Worm (Caenorhabditis elegans) whole organism, dauer: ENCODE results near the gene T04G9.6.

Experiments
- unc-62 ChIP-seq: sonication (generic microtip); optimal IDR thresholded peaks from 2 replicates; lab custom pipeline; 2017; ENCODE audit warnings: missing biosample characterization, missing genetic modification reagents, missing genetic modification characterization

T04G9.6 gene

DNA sequence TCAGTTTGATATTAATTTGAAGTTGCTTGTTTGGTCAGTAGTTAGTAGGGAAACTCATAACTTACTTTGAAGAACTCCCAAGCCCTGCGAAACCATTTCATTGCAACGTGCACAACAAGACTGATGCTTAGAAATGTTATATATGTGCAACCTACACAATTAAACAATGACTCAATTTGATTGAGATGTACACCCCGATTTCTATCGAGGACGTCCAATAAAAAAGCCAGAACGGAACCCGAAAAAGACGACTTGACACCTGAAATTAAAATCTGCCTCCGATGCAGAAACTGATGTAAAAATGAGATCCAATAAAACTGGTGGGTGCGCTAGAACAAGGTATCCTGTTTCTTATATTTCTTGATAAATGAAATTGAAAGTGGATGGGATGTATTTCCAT lies at the start of gene T04G9.6:
Gene T04G9.6 (minus strand): TSS at position 101 of the 400 bp plus-strand sequence.
- no peak for TF ChIP-seq unc-62

DNA sequence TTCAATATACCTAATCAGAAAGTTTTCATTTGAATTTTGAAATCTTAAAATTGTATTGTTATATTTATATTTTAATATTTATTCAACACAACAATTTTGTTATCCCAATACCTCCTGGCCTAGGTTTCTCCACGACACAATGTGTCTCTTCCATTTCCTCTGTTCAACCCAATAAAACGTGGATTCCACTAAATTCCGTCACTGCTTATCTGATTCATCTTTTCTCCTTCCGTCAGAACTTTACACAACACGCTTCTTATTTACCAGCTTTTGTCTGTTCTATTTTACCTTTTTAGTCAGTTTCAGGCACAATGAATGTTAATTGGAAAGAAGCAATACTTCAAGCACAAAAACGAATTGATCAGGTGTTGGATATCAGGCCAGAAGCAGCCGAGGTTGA lies 49.7 kb upstream of the T04G9.6 start, which contains the start of gene F39H12.1:
Gene F39H12.1 (plus strand): TSS at position 301 of the 400 bp plus-strand sequence.
- TF ChIP-seq unc-62: no peak

DNA sequence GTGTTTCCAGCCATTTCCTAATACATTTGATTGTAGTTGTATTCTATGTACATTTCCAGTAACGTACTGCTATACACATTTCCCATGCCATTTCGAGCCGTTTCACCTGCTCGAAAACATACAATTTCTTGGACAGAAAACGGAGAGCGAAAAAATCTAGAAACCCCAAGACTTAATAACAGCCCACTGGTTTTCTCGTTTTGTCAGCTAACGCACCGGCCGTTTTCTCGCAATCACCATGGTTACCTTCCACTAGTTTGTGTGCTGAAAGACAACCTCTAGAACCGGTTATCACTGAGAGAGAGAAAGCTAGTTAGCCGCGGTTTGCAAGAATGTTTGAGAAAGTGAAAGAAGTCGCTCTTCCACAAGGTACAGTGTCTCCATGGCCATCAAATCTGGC lies 45.4 kb upstream of the T04G9.6 start:
- TF ChIP-seq unc-62: no peak

- TF ChIP-seq unc-62: no peak
These were observed 43.9 kb upstream of the T04G9.6 start, which contains the start of gene wdr-54 for ce11 chrX:828603-829002. wdr-54 (plus strand) TSS chrX:828903.

- TF ChIP-seq unc-62: no peak
These were observed 42.7 kb upstream of the T04G9.6 start for ce11 chrX:827502-827901.

DNA sequence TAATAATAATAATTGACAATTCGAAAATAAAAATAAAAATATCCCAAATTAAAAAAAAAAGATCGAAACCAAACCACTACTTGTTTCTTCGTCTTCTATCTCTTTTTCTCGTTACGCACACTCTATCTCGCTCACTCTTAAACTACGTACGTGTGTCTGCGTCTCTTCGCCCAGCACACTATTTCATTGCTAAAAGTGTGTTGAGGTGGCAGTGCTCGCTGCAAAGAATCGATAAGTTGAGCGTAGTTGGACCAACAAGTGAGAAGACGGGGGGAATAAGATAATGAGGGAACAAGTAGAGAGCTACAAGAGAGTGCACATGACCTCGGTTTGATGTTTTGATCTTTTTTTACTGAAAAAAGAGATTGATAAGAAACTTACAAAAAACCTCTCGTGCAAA lies 41.2 kb upstream of the T04G9.6 start:
- no peak for TF ChIP-seq unc-62

ce11 chrX:825375-825774 lies 40.6 kb upstream of the T04G9.6 start, which contains the start of gene daf-3:
daf-3 (minus strand) TSS chrX:825475.
- no peak for TF ChIP-seq unc-62

- no peak for TF ChIP-seq unc-62
These were observed 39.0 kb upstream of the T04G9.6 start for ce11 chrX:823736-824135.

ce11 chrX:817984-818383 lies 33.2 kb upstream of the T04G9.6 start:
- no peak for TF ChIP-seq unc-62

- TF ChIP-seq unc-62: no peak
These were observed 31.2 kb upstream of the T04G9.6 start, which contains the start of gene ifd-2 for ce11 chrX:815929-816328. ifd-2 (minus strand) TSS chrX:815929.

DNA sequence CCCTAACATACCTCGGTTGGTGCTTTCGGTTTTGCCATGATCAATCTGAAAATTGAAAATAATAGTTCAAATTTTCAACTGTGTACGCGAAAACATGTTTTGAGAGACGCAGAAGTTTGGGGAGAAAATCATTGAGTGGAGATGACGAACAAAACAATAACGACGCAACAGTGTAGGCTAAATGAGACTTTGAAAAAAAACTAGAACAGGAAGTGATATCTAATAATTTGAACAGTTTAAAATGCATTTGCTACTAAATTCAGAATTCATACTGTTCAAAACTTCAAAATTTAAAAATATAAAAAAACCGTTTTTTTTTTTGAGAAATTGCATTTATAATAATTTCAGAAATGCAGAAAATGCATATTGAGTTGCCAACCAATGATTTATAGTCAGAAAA lies 28.3 kb upstream of the T04G9.6 start, which contains the start of gene F25E2.3:
Gene F25E2.3 (minus strand): TSS at position 101 of the 400 bp plus-strand sequence.
- TF ChIP-seq unc-62: no peak

- TF ChIP-seq unc-62: no peak
These were observed 27.5 kb upstream of the T04G9.6 start for ce11 chrX:812264-812663.

DNA sequence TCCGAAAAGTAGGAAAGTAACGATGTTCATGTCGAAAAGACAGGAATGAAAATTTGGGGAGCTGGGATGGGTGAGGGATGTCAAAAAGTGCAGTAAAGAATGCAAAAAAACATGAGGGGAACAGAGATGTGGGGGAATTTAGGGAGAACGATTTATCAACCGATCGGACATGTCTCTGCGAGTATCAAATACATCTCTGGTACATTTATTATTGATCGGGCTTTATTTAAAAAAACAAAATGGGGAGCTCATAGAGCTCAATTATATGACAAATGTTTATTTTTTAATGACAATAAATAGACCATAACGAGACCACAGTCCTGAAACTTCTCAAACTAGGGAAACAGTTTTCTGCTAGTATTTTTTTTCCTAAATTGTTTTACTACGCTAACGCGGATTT lies 25.9 kb upstream of the T04G9.6 start, which contains the start of gene F25E2.2:
Gene F25E2.2 (minus strand): TSS at position 101 of the 400 bp plus-strand sequence.
- TF ChIP-seq unc-62: no peak

- no peak for TF ChIP-seq unc-62
These were observed 21.8 kb upstream of the T04G9.6 start for ce11 chrX:806515-806914.

- TF ChIP-seq unc-62: no peak
These were observed 17.7 kb upstream of the T04G9.6 start, which contains the start of gene gtr-1 for ce11 chrX:802478-802877. gtr-1 (plus strand) TSS chrX:802778.

DNA sequence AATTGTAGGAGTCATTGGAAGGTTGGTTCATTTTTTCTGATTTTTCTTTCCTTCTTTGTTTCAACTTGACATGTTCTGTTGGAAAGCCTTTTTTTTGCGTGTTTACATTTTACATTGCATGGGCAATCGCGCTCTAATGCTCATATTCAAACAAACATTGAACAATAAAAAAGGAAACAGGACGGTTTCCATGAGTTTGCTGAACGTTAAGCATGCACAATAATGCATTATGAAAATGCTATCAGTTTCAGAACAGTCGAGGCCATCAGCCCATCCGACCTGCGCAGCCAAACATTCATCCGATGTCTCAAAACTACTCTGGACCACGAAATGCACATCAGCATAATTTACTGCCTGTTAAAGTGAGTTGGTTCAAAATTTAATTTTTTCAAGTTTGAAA lies 5.8 kb upstream of the T04G9.6 start:
- TF ChIP-seq unc-62: no peak

ce11 chrX:789848-790247 lies 5.1 kb upstream of the T04G9.6 start:
- TF ChIP-seq unc-62: no peak

ce11 chrX:787992-788391 lies 3.2 kb upstream of the T04G9.6 start, which contains the start of gene attf-5:
attf-5 (plus strand) TSS chrX:788353.
- TF ChIP-seq unc-62: no peak

ce11 chrX:785368-785767 lies 615 bp upstream of the T04G9.6 start:
- no peak for TF ChIP-seq unc-62
